Worm (Caenorhabditis elegans): Measurements from ENCODE around the gene F22F7.12.

F22F7.12 gene

ce11 chrV:2095204-2095603 is 49.1 kb downstream of the F22F7.12 start, which contains the start of gene F36F12.2:
F36F12.2 (minus strand) TSS chrV:2095304.
- TF ChIP-seq unc-39 (tag; optimal IDR thresholded peaks at IDR 0.05) = no peak
- TF ChIP-seq fkh-10 (GFP tag; optimal IDR thresholded peaks at IDR 0.05) = no peak
- no peak for TF ChIP-seq ceh-9 (tag; optimal IDR thresholded peaks at IDR 0.05)
